Worm (Caenorhabditis elegans) whole organism, L4/young adult: Measurements from ENCODE around the gene hpo-40.

Experiments used
- W03F9.2 ChIP-seq: fragments of 150-350 bp; optimal IDR thresholded peaks from 2 replicates; lab custom pipeline; 2014; ENCODE audit warnings: missing biosample characterization, missing genetic modification characterization
- dao-5 ChIP-seq: sonication (generic microtip); optimal IDR thresholded peaks from 2 replicates; lab custom pipeline; 2016; ENCODE audit warnings: missing genotype, missing genetic modification characterization, moderate library complexity, missing compliant biosample characterization
- him-1 ChIP-seq: sonication (generic microtip); optimal IDR thresholded peaks from 2 replicates; lab custom pipeline; 2016; ENCODE audit warnings: missing genotype, missing genetic modification reagents, missing genetic modification characterization, missing compliant biosample characterization

DNA sequence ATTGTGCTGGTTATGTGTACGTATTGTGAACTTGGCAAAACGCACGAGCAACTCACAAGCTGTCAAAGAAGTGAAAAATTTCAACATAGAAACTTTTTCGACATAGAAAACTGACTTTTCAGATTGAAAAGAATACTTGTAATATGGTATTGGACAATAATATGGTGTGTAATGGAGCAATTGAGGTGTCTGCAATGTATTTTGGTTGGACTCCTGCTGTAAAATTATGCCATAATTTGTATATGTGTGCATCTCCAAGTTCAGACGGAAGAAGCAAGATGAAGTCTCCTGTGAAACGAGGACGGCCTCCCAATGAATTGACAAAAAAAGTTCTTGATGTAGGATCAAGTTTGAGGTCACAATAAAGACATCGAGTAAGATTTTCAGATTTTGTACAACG, 28.9 kb upstream of the hpo-40 start:
- TF ChIP-seq W03F9.2 (tag; lab: Kevin White, UChicago) (no peak), him-1 (tag; lab: Kevin White, UChicago) (no peak), dao-5 (tag; lab: Kevin White, UChicago) (no peak)
